Fruit fly (Drosophila melanogaster): ENCODE data around the gene CG33689.

CG33689 gene

DNA sequence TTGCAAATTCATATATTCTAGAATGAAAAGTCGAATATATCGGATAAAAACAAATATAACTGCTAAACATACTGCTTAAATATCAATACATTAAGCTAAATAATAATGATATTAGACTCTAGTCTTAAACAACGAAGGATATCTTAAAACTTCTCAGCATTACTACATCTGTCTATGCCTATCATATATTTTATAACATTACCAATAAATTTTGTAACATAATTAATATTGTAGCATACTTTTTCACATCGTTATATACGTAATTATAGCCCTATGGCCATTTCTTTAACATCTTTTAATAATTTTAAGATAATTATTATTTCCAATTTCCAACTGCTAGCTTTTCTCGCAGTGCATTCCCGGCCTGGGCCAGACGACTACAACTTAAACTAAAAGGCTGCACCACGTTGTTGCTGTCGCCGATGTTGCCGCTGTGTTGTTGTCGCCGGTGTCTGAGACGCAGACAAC, 27.2 kb upstream of the CG33689 start (continued):
- no peak for TF ChIP-seq ERR (GFP tag; optimal IDR thresholded peaks at IDR 0.05)
- no peak for TF ChIP-seq Fer2 (tag; optimal IDR thresholded peaks at IDR 0.05)
- TF ChIP-seq unpg (GFP tag; optimal IDR thresholded peaks at IDR 0.05): peak; percentile 17
- TF ChIP-seq CG10209 (GFP tag; optimal IDR thresholded peaks at IDR 0.05): peak; percentile 40
- no peak for TF ChIP-seq E2f2 (GFP tag; IDR thresholded peaks at IDR 0.05)
- peak; percentile 30 for TF ChIP-seq CG15601 (tag; optimal IDR thresholded peaks at IDR 0.05)
- TF ChIP-seq chm (GFP tag; IDR thresholded peaks at IDR 0.05): no peak
- no peak for TF ChIP-seq cad (GFP tag; optimal IDR thresholded peaks at IDR 0.05)
- no peak for TF ChIP-seq CG13775 (GFP tag; optimal IDR thresholded peaks at IDR 0.05)
- TF ChIP-seq jigr1 (GFP tag; IDR thresholded peaks at IDR 0.05): no peak
- no peak for TF ChIP-seq kay (GFP tag; optimal IDR thresholded peaks at IDR 0.05)
- no peak for TF ChIP-seq MESR4 (GFP tag; optimal IDR thresholded peaks at IDR 0.05)
- TF ChIP-seq CG10274 (GFP tag; optimal IDR thresholded peaks at IDR 0.05): no peak
- peak; percentile 43 for TF ChIP-seq Hr3 (GFP tag; optimal IDR thresholded peaks at IDR 0.05)
- TF ChIP-seq CG5245 (GFP tag; optimal IDR thresholded peaks at IDR 0.05): no peak
- TF ChIP-seq gsb (GFP tag; IDR thresholded peaks at IDR 0.05): no peak
- TF ChIP-seq ken (GFP tag; IDR thresholded peaks at IDR 0.05): no peak
- TF ChIP-seq CG9609 (GFP tag; optimal IDR thresholded peaks at IDR 0.05): no peak
- TF ChIP-seq toy (GFP tag; IDR thresholded peaks at IDR 0.05): no peak
- TF ChIP-seq salm (tag; optimal IDR thresholded peaks at IDR 0.05): no peak
- no peak for TF ChIP-seq kah (GFP tag; optimal IDR thresholded peaks at IDR 0.05)
- TF ChIP-seq CG7987 (GFP tag; optimal IDR thresholded peaks at IDR 0.05): no peak
- TF ChIP-seq CG10321 (GFP tag; IDR thresholded peaks at IDR 0.05): no peak
- TF ChIP-seq Poxn (GFP tag; IDR thresholded peaks at IDR 0.05): no peak
- peak; percentile 47 for TF ChIP-seq Ssrp (tag; optimal IDR thresholded peaks at IDR 0.05)
- TF ChIP-seq CG9797 (GFP tag; optimal IDR thresholded peaks at IDR 0.05): no peak
- no peak for TF ChIP-seq Antp (GFP tag; optimal IDR thresholded peaks at IDR 0.05)
- no peak for TF ChIP-seq hbn (GFP tag; IDR thresholded peaks at IDR 0.05; ENCODE audit: partially characterized antibody)
- no peak for TF ChIP-seq gfzf (GFP tag; optimal IDR thresholded peaks at IDR 0.05)
- no peak for TF ChIP-seq seq (GFP tag; IDR thresholded peaks at IDR 0.05)
- TF ChIP-seq caup (GFP tag; optimal IDR thresholded peaks at IDR 0.05; ENCODE audit: severe bottlenecking): no peak
- TF ChIP-seq CG32767 (GFP tag; IDR thresholded peaks at IDR 0.05): no peak
- TF ChIP-seq CG15479 (GFP tag; optimal IDR thresholded peaks at IDR 0.05): no peak
- TF ChIP-seq Dll (GFP tag; IDR thresholded peaks at IDR 0.05; ENCODE audit: partially characterized antibody): no peak
- TF ChIP-seq CG8478 (optimal IDR thresholded peaks at IDR 0.05): no peak
- no peak for TF ChIP-seq Six4 (GFP tag; optimal IDR thresholded peaks at IDR 0.05)
- no peak for TF ChIP-seq CG4328 (GFP tag; optimal IDR thresholded peaks at IDR 0.05)
- no peak for TF ChIP-seq Gug (GFP tag; IDR thresholded peaks at IDR 0.05)
- TF ChIP-seq fu2 (GFP tag; optimal IDR thresholded peaks at IDR 0.05): no peak
- TF ChIP-seq CG4282 (GFP tag; optimal IDR thresholded peaks at IDR 0.05): no peak
- peak; percentile 37 for TF ChIP-seq CG18619 (GFP tag; optimal IDR thresholded peaks at IDR 0.05)
- no peak for TF ChIP-seq CG8359 (GFP tag; optimal IDR thresholded peaks at IDR 0.05; ENCODE audit: borderline replicate concordance)
- no peak for TF ChIP-seq C15 (GFP tag; IDR thresholded peaks at IDR 0.05)
- no peak for TF ChIP-seq Deaf1 (tag; optimal IDR thresholded peaks at IDR 0.05)
- no peak for TF ChIP-seq pan (optimal IDR thresholded peaks at IDR 0.05)
- TF ChIP-seq pan (GFP tag; optimal IDR thresholded peaks at IDR 0.05 in 1 of 2, IDR thresholded peaks at IDR 0.05 in 1 of 2): no peak
- TF ChIP-seq nerfin-2 (GFP tag; IDR thresholded peaks at IDR 0.05; ENCODE audit: partially characterized antibody): no peak
- no peak for TF ChIP-seq ara (GFP tag; IDR thresholded peaks at IDR 0.05)
- no peak for TF ChIP-seq pb (GFP tag; optimal IDR thresholded peaks at IDR 0.05)
- TF ChIP-seq CG12155 (GFP tag; optimal IDR thresholded peaks at IDR 0.05): no peak
- TF ChIP-seq CG8388 (GFP tag; optimal IDR thresholded peaks at IDR 0.05): peak; percentile 23
- TF ChIP-seq cwo (GFP tag; optimal IDR thresholded peaks at IDR 0.05): no peak
